Fruit fly (Drosophila melanogaster) whole organism, embryonic: ENCODE results near the gene CG32305.

Source experiments
- Aef1 ChIP-seq: fragments of 200-800 bp; sonication (Bioruptor generic); IDR thresholded peaks from 3 replicates; pipeline ENCODE4 v1.3.6; 2022; ENCODE audit warnings: missing biosample characterization, missing genetic modification characterization
- Bgb ChIP-seq: fragments of 200-800 bp; sonication (Bioruptor generic); IDR thresholded peaks from 2 replicates; pipeline ENCODE4 v1.3.6; 2022; ENCODE audit warnings: missing biosample characterization, missing genetic modification characterization; ENCODE audit not compliant: partially characterized antibody
- Blimp-1 ChIP-seq: fragments of 200-800 bp; sonication (Bioruptor generic); optimal IDR thresholded peaks from 3 replicates; lab custom pipeline; 2018; ENCODE audit warnings: missing biosample characterization, missing genetic modification characterization, mild to moderate bottlenecking, moderate library complexity, missing genetic modification reagents
- CG10654 ChIP-seq: fragments of 200-800 bp; sonication (Bioruptor generic); optimal IDR thresholded peaks from 2 replicates; lab custom pipeline; 2016; ENCODE audit warnings: missing biosample characterization, missing genetic modification characterization
- CG12155 ChIP-seq: fragments of 200-800 bp; sonication (Bioruptor generic); optimal IDR thresholded peaks from 3 replicates; lab custom pipeline; 2016; ENCODE audit warnings: missing biosample characterization, missing genetic modification characterization
- CG12299 ChIP-seq: fragments of 200-800 bp; sonication (Bioruptor generic); optimal IDR thresholded peaks from 2 replicates; lab custom pipeline; 2018; ENCODE audit warnings: missing biosample characterization, mild to moderate bottlenecking, missing genetic modification characterization
- CG14014 ChIP-seq: fragments of 200-800 bp; sonication (Bioruptor generic); IDR thresholded peaks from 2 replicates; pipeline ENCODE4 v1.3.6; 2022; ENCODE audit warnings: missing biosample characterization, missing genetic modification characterization
- CG14667 ChIP-seq: fragments of 200-800 bp; sonication (Bioruptor generic); IDR thresholded peaks from 2 replicates; pipeline ENCODE4 v1.3.6; 2022; ENCODE audit warnings: missing biosample characterization, missing genetic modification characterization
- CG14860 ChIP-seq: fragments of 200-800 bp; sonication (Bioruptor generic); IDR thresholded peaks from 3 replicates; pipeline ENCODE4 v1.3.6; 2022; ENCODE audit warnings: missing biosample characterization, missing genetic modification characterization; ENCODE audit not compliant: partially characterized antibody
- CG15011 ChIP-seq: fragments of 200-800 bp; sonication (Bioruptor generic); optimal IDR thresholded peaks from 3 replicates; lab custom pipeline; 2018; ENCODE audit warnings: missing biosample characterization, mild to moderate bottlenecking, missing genetic modification characterization
- CG17186 ChIP-seq: fragments of 200-800 bp; sonication (Bioruptor generic); optimal IDR thresholded peaks from 3 replicates; lab custom pipeline; 2017; ENCODE audit warnings: missing biosample characterization, missing genetic modification reagents, missing genetic modification characterization
- CG18262 ChIP-seq: fragments of 200-800 bp; optimal IDR thresholded peaks from 3 replicates; lab custom pipeline; 2019; ENCODE audit warnings: missing biosample characterization, mild to moderate bottlenecking, missing genetic modification characterization, moderate library complexity
- CG2875 ChIP-seq: fragments of 200-800 bp; sonication (Bioruptor generic); optimal IDR thresholded peaks from 2 replicates; lab custom pipeline; 2017; ENCODE audit warnings: missing biosample characterization, mild to moderate bottlenecking, missing genetic modification characterization, missing genetic modification reagents
- CG3838 ChIP-seq: fragments of 200-800 bp; sonication (Bioruptor generic); optimal IDR thresholded peaks from 3 replicates; lab custom pipeline; 2016; ENCODE audit warnings: missing biosample characterization, missing genetic modification characterization
- CG3847 ChIP-seq: fragments of 200-800 bp; sonication (Bioruptor generic); IDR thresholded peaks from 2 replicates; pipeline ENCODE4 v1.3.6; 2022; ENCODE audit warnings: missing biosample characterization, missing genetic modification characterization
- CG6791 ChIP-seq: fragments of 200-800 bp; sonication (Bioruptor generic); IDR thresholded peaks from 3 replicates; pipeline ENCODE4 v1.3.6; 2022; ENCODE audit warnings: missing biosample characterization, missing genetic modification characterization; ENCODE audit not compliant: partially characterized antibody
- CG7556 ChIP-seq: fragments of 200-800 bp; sonication (Bioruptor generic); optimal IDR thresholded peaks from 2 replicates; lab custom pipeline; 2017; ENCODE audit warnings: missing biosample characterization, mild to moderate bottlenecking, missing genetic modification characterization
- CG9437 ChIP-seq: fragments of 200-800 bp; sonication (Bioruptor generic); optimal IDR thresholded peaks from 2 replicates; lab custom pipeline; 2018; ENCODE audit warnings: missing biosample characterization, mild to moderate bottlenecking, missing genetic modification characterization
- CTCF ChIP-seq: fragments of 200-800 bp; sonication (Bioruptor generic); optimal IDR thresholded peaks from 2 replicates; lab custom pipeline; 2017; ENCODE audit warnings: missing biosample characterization, mild to moderate bottlenecking, missing genetic modification characterization, moderate library complexity
- CoRest ChIP-seq: fragments of 200-800 bp; sonication (Bioruptor generic); optimal IDR thresholded peaks from 3 replicates; lab custom pipeline; 2018; ENCODE audit warnings: missing biosample characterization, mild to moderate bottlenecking, missing genetic modification characterization, moderate library complexity
- Dfd ChIP-seq, 2 experiments: fragments of >200 bp; optimal IDR thresholded peaks; 2 replicates each; lab custom pipeline; 2017; ENCODE audit warnings: missing biosample characterization in 2 of 2, missing genetic modification characterization in 2 of 2
- Dip3 ChIP-seq: fragments of 200-800 bp; sonication (Bioruptor generic); optimal IDR thresholded peaks from 3 replicates; lab custom pipeline; 2016; ENCODE audit warnings: missing biosample characterization, missing genetic modification characterization
- Ets65A ChIP-seq: fragments of 200-800 bp; sonication (Bioruptor generic); peaks from one replicate; lab custom pipeline; 2016; ENCODE audit warnings: missing biosample characterization, missing genetic modification characterization
- Hand ChIP-seq: fragments of 200-800 bp; sonication (Bioruptor generic); optimal IDR thresholded peaks from 2 replicates; lab custom pipeline; 2017; ENCODE audit warnings: mild to moderate bottlenecking, missing biosample characterization, missing genetic modification reagents, missing genetic modification characterization
- HmgD ChIP-seq: fragments of 200-800 bp; sonication (Bioruptor generic); optimal IDR thresholded peaks from 3 replicates; lab custom pipeline; 2016; ENCODE audit warnings: missing biosample characterization, missing genetic modification characterization
- HmgZ ChIP-seq: fragments of 200-800 bp; sonication (Bioruptor generic); optimal IDR thresholded peaks from 2 replicates; lab custom pipeline; 2018; ENCODE audit warnings: missing biosample characterization, mild to moderate bottlenecking, missing genetic modification characterization
- Max ChIP-seq: fragments of 200-800 bp; sonication (Bioruptor generic); optimal IDR thresholded peaks from 2 replicates; lab custom pipeline; 2016; ENCODE audit warnings: missing biosample characterization, mild to moderate bottlenecking, missing genetic modification characterization
- Med ChIP-seq: fragments of 200-800 bp; sonication (Bioruptor generic); peaks from one replicate; lab custom pipeline; 2016; ENCODE audit warnings: missing biosample characterization, missing genetic modification characterization, mild to moderate bottlenecking, inconsistent platforms, moderate library complexity
- Nf-YA ChIP-seq: fragments of 200-800 bp; sonication (Bioruptor generic); IDR thresholded peaks from 2 replicates; pipeline ENCODE4 v1.3.6; 2022; ENCODE audit warnings: missing biosample characterization, missing genetic modification characterization
- Stat92E ChIP-seq, 3 experiments: fragments of >200 bp in 2 of 3; fragments of 200-800 bp in 1 of 3; sonication (Bioruptor generic) in 1 of 3; optimal IDR thresholded peaks; 2 replicates each; lab custom pipeline; 2017 to 2019; ENCODE audit warnings: missing biosample characterization in 3 of 3, missing genetic modification characterization in 3 of 3, mild to moderate bottlenecking in 1 of 3, moderate library complexity in 1 of 3
- Xbp1 ChIP-seq: fragments of 200-800 bp; sonication (Bioruptor generic); optimal IDR thresholded peaks from 3 replicates; lab custom pipeline; 2016; ENCODE audit warnings: missing biosample characterization, mild to moderate bottlenecking, missing genetic modification characterization
- ab ChIP-seq: fragments of 200-800 bp; sonication (Bioruptor generic); optimal IDR thresholded peaks from 2 replicates; lab custom pipeline; 2016; ENCODE audit warnings: missing biosample characterization, missing genetic modification characterization
- ase ChIP-seq: fragments of 200-800 bp; sonication (Bioruptor generic); IDR thresholded peaks from 3 replicates; pipeline ENCODE4 v1.3.6; 2022; ENCODE audit warnings: missing biosample characterization, missing genetic modification characterization
- bab2 ChIP-seq: fragments of 200-800 bp; sonication (Bioruptor generic); optimal IDR thresholded peaks from 2 replicates; lab custom pipeline; 2016; ENCODE audit warnings: missing biosample characterization, missing genetic modification characterization
- bcd ChIP-seq: fragments of 200-800 bp; sonication (Bioruptor generic); optimal IDR thresholded peaks from 2 replicates; lab custom pipeline; 2017; ENCODE audit warnings: missing biosample characterization, mild to moderate bottlenecking, missing genetic modification characterization
- bigmax ChIP-seq: fragments of 200-800 bp; sonication (Bioruptor generic); optimal IDR thresholded peaks from 2 replicates; lab custom pipeline; 2018; ENCODE audit warnings: missing biosample characterization, mild to moderate bottlenecking, missing genetic modification characterization
- caup ChIP-seq: fragments of 200-800 bp; sonication (Bioruptor generic); optimal IDR thresholded peaks from 3 replicates; lab custom pipeline; 2017; ENCODE audit warnings: missing biosample characterization, mild to moderate bottlenecking, missing genetic modification characterization, moderate library complexity; ENCODE audit not compliant: severe bottlenecking
- eve ChIP-seq, 2 experiments: fragments of >200 bp; optimal IDR thresholded peaks; 2 replicates each; lab custom pipeline; 2017; ENCODE audit warnings: missing biosample characterization in 2 of 2, missing genetic modification characterization in 2 of 2
- gce ChIP-seq: fragments of 200-800 bp; sonication (Bioruptor generic); IDR thresholded peaks from 3 replicates; pipeline ENCODE4 v1.3.6; 2022; ENCODE audit warnings: missing biosample characterization, missing genetic modification characterization
- gem ChIP-seq: fragments of 200-800 bp; sonication (Bioruptor generic); optimal IDR thresholded peaks from 2 replicates; lab custom pipeline; 2019; ENCODE audit warnings: missing biosample characterization, mild to moderate bottlenecking, missing genetic modification characterization, moderate library complexity
- ham ChIP-seq: fragments of 200-800 bp; sonication (Bioruptor generic); IDR thresholded peaks from 2 replicates; pipeline ENCODE4 v1.3.6; 2022; ENCODE audit warnings: missing biosample characterization, missing genetic modification characterization
- kah ChIP-seq: fragments of 200-800 bp; sonication (Bioruptor generic); optimal IDR thresholded peaks from 2 replicates; lab custom pipeline; 2018; ENCODE audit warnings: missing biosample characterization, mild to moderate bottlenecking, missing genetic modification characterization
- mld ChIP-seq: fragments of 200-800 bp; sonication (Bioruptor generic); IDR thresholded peaks from 3 replicates; pipeline ENCODE4 v1.3.6; 2022; ENCODE audit warnings: missing biosample characterization, missing genetic modification characterization; ENCODE audit not compliant: partially characterized antibody
- nerfin-2 ChIP-seq: fragments of 200-800 bp; sonication (Bioruptor generic); IDR thresholded peaks from 2 replicates; pipeline ENCODE4 v1.3.6; 2022; ENCODE audit warnings: missing biosample characterization, missing genetic modification characterization; ENCODE audit not compliant: partially characterized antibody
- odd ChIP-seq: fragments of 200-800 bp; sonication (Bioruptor generic); optimal IDR thresholded peaks from 2 replicates; lab custom pipeline; 2017; ENCODE audit warnings: missing biosample characterization, mild to moderate bottlenecking, missing genetic modification characterization
- sens-2 ChIP-seq: fragments of 200-800 bp; sonication (Bioruptor generic); IDR thresholded peaks from 2 replicates; pipeline ENCODE4 v1.3.6; 2022; ENCODE audit warnings: missing biosample characterization, missing genetic modification characterization
- stwl ChIP-seq: fragments of 200-800 bp; sonication (Bioruptor generic); optimal IDR thresholded peaks from 3 replicates; lab custom pipeline; 2018; ENCODE audit warnings: missing biosample characterization, mild to moderate bottlenecking, missing genetic modification characterization, moderate library complexity
- tap ChIP-seq: fragments of 200-800 bp; optimal IDR thresholded peaks from 3 replicates; lab custom pipeline; 2019; ENCODE audit warnings: missing biosample characterization, mild to moderate bottlenecking, missing genetic modification characterization, moderate library complexity
- wor ChIP-seq: fragments of 200-800 bp; sonication (Bioruptor generic); IDR thresholded peaks from 2 replicates; pipeline ENCODE4 v1.3.6; 2022; ENCODE audit warnings: missing biosample characterization, missing genetic modification characterization
- zen2 ChIP-seq: fragments of 200-800 bp; sonication (Bioruptor generic); IDR thresholded peaks from 3 replicates; pipeline ENCODE4 v1.3.6; 2022; ENCODE audit warnings: missing biosample characterization, missing genetic modification characterization; ENCODE audit not compliant: partially characterized antibody

Gene CG32305

DNA sequence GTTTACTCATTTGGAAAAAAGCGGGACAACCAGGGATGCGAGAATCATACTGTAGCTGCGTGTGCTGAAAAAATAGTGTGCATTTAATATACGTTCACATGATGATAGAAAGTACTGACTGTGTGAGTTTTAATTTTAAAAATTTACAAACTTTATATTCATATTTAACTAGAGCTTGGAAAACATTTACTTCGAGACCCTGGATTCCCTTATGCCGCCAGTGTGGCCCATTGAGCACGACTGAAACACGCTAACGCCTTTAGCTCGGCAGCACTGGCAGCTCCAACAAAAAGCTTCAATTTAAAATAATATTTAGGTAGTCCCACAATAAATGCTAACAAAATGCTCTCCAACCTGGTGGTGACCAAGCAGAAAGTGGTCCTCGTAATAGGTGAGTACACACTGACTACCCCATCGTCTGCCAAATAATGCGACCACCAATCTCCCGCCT is 9.0 kb downstream of the CG32305 start, which contains the start of the genes CG1275 and Elp5 (continued):
- TF ChIP-seq odd (GFP tag; lab: Kevin White, UChicago) = peak; percentile 95
- TF ChIP-seq Dip3 (GFP tag; lab: Kevin White, UChicago) = peak; percentile 97
- peak; percentile 98 for TF ChIP-seq bab2 (GFP tag; lab: Kevin White, UChicago)
- TF ChIP-seq HmgD (GFP tag; lab: Kevin White, UChicago) = peak; percentile 86
- peak; percentile 93 for TF ChIP-seq CG10654 (GFP tag; lab: Kevin White, UChicago)
- TF ChIP-seq CoRest (tag; lab: Kevin White, UChicago) = peak; percentile 99
- TF ChIP-seq Bgb (GFP tag; lab: Robert Waterston, UW) = peak; percentile 33; the same call in 1 of the 2 replicates
- peak; percentile 92 for TF ChIP-seq CG9437
- peak; percentile 100 for TF ChIP-seq Med (GFP tag; lab: Kevin White, UChicago)
- TF ChIP-seq HmgZ (tag; lab: Kevin White, UChicago) = peak; percentile 98
- TF ChIP-seq mld (GFP tag; lab: Robert Waterston, UW) = no peak
- peak; percentile 99 for TF ChIP-seq Aef1
- TF ChIP-seq Stat92E (GFP tag; optimal IDR thresholded peaks at IDR 0.05; lab: Kevin White, UChicago) = peak in 1 of 3 experiments; percentile 81
- peak; percentile 98 for TF ChIP-seq wor (GFP tag; lab: Robert Waterston, UW)
- TF ChIP-seq CG18262 = peak; percentile 98
- peak; percentile 99 for TF ChIP-seq tap (tag; lab: Kevin White, UChicago)
- TF ChIP-seq CG12155 (GFP tag; lab: Kevin White, UChicago) = peak; percentile 96
- TF ChIP-seq gem = peak; percentile 99
- TF ChIP-seq Hand = peak; percentile 94
- 0 out of 2 replicates have a peak, but pooled peaks have one; percentile 26 for TF ChIP-seq nerfin-2 (GFP tag; lab: Robert Waterston, UW)
- TF ChIP-seq stwl (tag; lab: Kevin White, UChicago) = peak; percentile 75
- TF ChIP-seq CG2875 = peak; percentile 97
- TF ChIP-seq eve (GFP tag; optimal IDR thresholded peaks at IDR 0.05; lab: Kevin White, UChicago) = no peak
- TF ChIP-seq CG14860 (GFP tag; lab: Robert Waterston, UW) = no peak
- peak; percentile 98 for TF ChIP-seq ham (GFP tag; lab: Robert Waterston, UW)
- peak; percentile 99 for TF ChIP-seq Xbp1 (GFP tag; lab: Kevin White, UChicago)
- peak; percentile 91 for TF ChIP-seq CG15011 (GFP tag; lab: Kevin White, UChicago)
- TF ChIP-seq gce (GFP tag; lab: Robert Waterston, UW) = peak; percentile 99
- peak; percentile 100 for TF ChIP-seq CG14014 (GFP tag; lab: Robert Waterston, UW)
- peak; percentile 100 for TF ChIP-seq CG3847 (GFP tag; lab: Robert Waterston, UW)
- TF ChIP-seq CG3838 = peak; percentile 92
- TF ChIP-seq bigmax (GFP tag; lab: Kevin White, UChicago) = peak; percentile 75
- peak in 1 of 2 experiments; percentile 51 for TF ChIP-seq Dfd (GFP tag; optimal IDR thresholded peaks at IDR 0.05; lab: Kevin White, UChicago)
- TF ChIP-seq kah (GFP tag; lab: Kevin White, UChicago) = peak; percentile 49
- TF ChIP-seq CG17186 = peak; percentile 82
- TF ChIP-seq sens-2 (GFP tag; lab: Robert Waterston, UW) = peak; percentile 99
- TF ChIP-seq ase = peak; percentile 100
- peak; percentile 89 for TF ChIP-seq ab (GFP tag; lab: Kevin White, UChicago)
- peak; percentile 94 for TF ChIP-seq Max
- no peak for TF ChIP-seq zen2 (GFP tag; lab: Robert Waterston, UW)
- peak; percentile 97 for TF ChIP-seq caup (GFP tag; lab: Kevin White, UChicago)
- TF ChIP-seq bcd (GFP tag; lab: Kevin White, UChicago) = peak; percentile 98
- peak; percentile 96 for TF ChIP-seq CG7556
- peak; percentile 100 for TF ChIP-seq Ets65A (GFP tag; lab: Kevin White, UChicago)
- TF ChIP-seq CG12299 (tag; lab: Kevin White, UChicago) = peak; percentile 97
- no peak for TF ChIP-seq CG6791
- peak; percentile 99 for TF ChIP-seq Nf-YA (GFP tag; lab: Robert Waterston, UW)
- peak; percentile 94 for TF ChIP-seq Blimp-1 (GFP tag; lab: Kevin White, UChicago)
- peak; percentile 38 for TF ChIP-seq CTCF (GFP tag; lab: Kevin White, UChicago)
- peak; percentile 99 for TF ChIP-seq CG14667
